Fruit fly (Drosophila melanogaster): ENCODE data around the gene PolE1.

Gene PolE1

dm6 chr3R:23326292-23326691, 21.6 kb upstream of the PolE1 start (continued):
- no peak for TF ChIP-seq Kr (GFP tag; optimal IDR thresholded peaks at IDR 0.05)
- TF ChIP-seq Sry-β (GFP tag; optimal IDR thresholded peaks at IDR 0.05): peak; percentile 35
- TF ChIP-seq CG2875 (GFP tag; optimal IDR thresholded peaks at IDR 0.05): peak; percentile 82
- no peak for TF ChIP-seq CG43689 (GFP tag; IDR thresholded peaks at IDR 0.05)
- TF ChIP-seq exex (tag; optimal IDR thresholded peaks at IDR 0.05): no peak
- peak; percentile 90 for TF ChIP-seq CG15601 (tag; optimal IDR thresholded peaks at IDR 0.05)
- peak; percentile 77 for TF ChIP-seq CG9876 (GFP tag; optimal IDR thresholded peaks at IDR 0.05)
- no peak for TF ChIP-seq CG6791 (GFP tag; IDR thresholded peaks at IDR 0.05; ENCODE audit: partially characterized antibody)
- peak; percentile 66 for TF ChIP-seq sens-2 (GFP tag; IDR thresholded peaks at IDR 0.05)
- peak; percentile 79 for TF ChIP-seq CrebB (tag; optimal IDR thresholded peaks at IDR 0.05)
- TF ChIP-seq Rx (GFP tag; IDR thresholded peaks at IDR 0.05): peak; percentile 67
- TF ChIP-seq wor (GFP tag; IDR thresholded peaks at IDR 0.05): peak; percentile 56; the same call in 1 of the 2 replicates
- peak; percentile 77 for TF ChIP-seq CG18476 (GFP tag; optimal IDR thresholded peaks at IDR 0.05)
- TF ChIP-seq p53 (GFP tag; optimal IDR thresholded peaks at IDR 0.05): peak; percentile 40
- peak; percentile 79 for TF ChIP-seq CG8359 (GFP tag; optimal IDR thresholded peaks at IDR 0.05; ENCODE audit: borderline replicate concordance)
- TF ChIP-seq stwl (tag; optimal IDR thresholded peaks at IDR 0.05): peak; percentile 47
- no peak for TF ChIP-seq chinmo (GFP tag; IDR thresholded peaks at IDR 0.05; ENCODE audit: partially characterized antibody)
- TF ChIP-seq pros (GFP tag; optimal IDR thresholded peaks at IDR 0.05): no peak
- TF ChIP-seq Hmr (GFP tag; optimal IDR thresholded peaks at IDR 0.05): peak; percentile 82
- TF ChIP-seq luna (GFP tag; optimal IDR thresholded peaks at IDR 0.05): peak; percentile 20
- peak; percentile 89 for TF ChIP-seq chm (GFP tag; IDR thresholded peaks at IDR 0.05)
- TF ChIP-seq BtbVII (GFP tag; optimal IDR thresholded peaks at IDR 0.05): peak; percentile 63
- no peak for TF ChIP-seq CG4328 (GFP tag; optimal IDR thresholded peaks at IDR 0.05)
- TF ChIP-seq ranshi (GFP tag; IDR thresholded peaks at IDR 0.05): peak; percentile 79; the same call in 1 of the 2 replicates
- TF ChIP-seq Dbx (GFP tag; IDR thresholded peaks at IDR 0.05): peak; percentile 58; the same call in 1 of the 3 replicates
- peak; percentile 89 for TF ChIP-seq fd96Cb (tag; optimal IDR thresholded peaks at IDR 0.05)
- peak; percentile 83 for TF ChIP-seq jumu (GFP tag; optimal IDR thresholded peaks at IDR 0.05)
- TF ChIP-seq nau (GFP tag; optimal IDR thresholded peaks at IDR 0.05): peak; percentile 61
- peak; percentile 68 for TF ChIP-seq schlank (tag; optimal IDR thresholded peaks at IDR 0.05)
- peak; percentile 89 for TF ChIP-seq dysf (GFP tag; IDR thresholded peaks at IDR 0.05)
- TF ChIP-seq ftz-f1 (GFP tag; optimal IDR thresholded peaks at IDR 0.05): no peak
- TF ChIP-seq CG11093 (GFP tag; IDR thresholded peaks at IDR 0.05): peak; percentile 77
- TF ChIP-seq repo (GFP tag; optimal IDR thresholded peaks at IDR 0.05): peak; percentile 72
- TF ChIP-seq ttk (GFP tag; IDR thresholded peaks at IDR 0.05): peak; percentile 77
- TF ChIP-seq eyg (GFP tag; optimal IDR thresholded peaks at IDR 0.05): peak; percentile 71
- peak; percentile 72 for TF ChIP-seq Abd-B (GFP tag; optimal IDR thresholded peaks at IDR 0.05)
- peak; percentile 67 for TF ChIP-seq Ada2b (GFP tag; IDR thresholded peaks at IDR 0.05)
- no peak for TF ChIP-seq h (optimal IDR thresholded peaks at IDR 0.05)
- peak; percentile 60 for TF ChIP-seq Oaz (GFP tag; IDR thresholded peaks at IDR 0.05)
- TF ChIP-seq CG9437 (GFP tag; optimal IDR thresholded peaks at IDR 0.05): peak; percentile 48
- peak; percentile 83 for TF ChIP-seq sob (GFP tag; IDR thresholded peaks at IDR 0.05)
- TF ChIP-seq Mrtf (GFP tag; IDR thresholded peaks at IDR 0.05): peak; percentile 81
- no peak for TF ChIP-seq CG16813 (GFP tag; IDR thresholded peaks at IDR 0.05; ENCODE audit: partially characterized antibody)
- TF ChIP-seq Awh (GFP tag; IDR thresholded peaks at IDR 0.05): peak; percentile 70
- peak; percentile 71 for TF ChIP-seq CG10147 (GFP tag; optimal IDR thresholded peaks at IDR 0.05)
- peak; percentile 93 for TF ChIP-seq gem (tag; optimal IDR thresholded peaks at IDR 0.05)
- peak; percentile 84 for TF ChIP-seq Spps (tag; optimal IDR thresholded peaks at IDR 0.05)
- peak; percentile 85 for TF ChIP-seq Atf-2 (GFP tag; optimal IDR thresholded peaks at IDR 0.05)
- peak; percentile 81 for TF ChIP-seq HLH3B (GFP tag; IDR thresholded peaks at IDR 0.05)
- no peak for TF ChIP-seq hkb (optimal IDR thresholded peaks at IDR 0.05)
- peak; percentile 82 for TF ChIP-seq hkb (GFP tag; IDR thresholded peaks at IDR 0.05)
- no peak for TF ChIP-seq CG15479 (GFP tag; optimal IDR thresholded peaks at IDR 0.05)
